Worm (Caenorhabditis elegans): Measurements from ENCODE around the gene Y46G5A.15.

Gene Y46G5A.15

DNA sequence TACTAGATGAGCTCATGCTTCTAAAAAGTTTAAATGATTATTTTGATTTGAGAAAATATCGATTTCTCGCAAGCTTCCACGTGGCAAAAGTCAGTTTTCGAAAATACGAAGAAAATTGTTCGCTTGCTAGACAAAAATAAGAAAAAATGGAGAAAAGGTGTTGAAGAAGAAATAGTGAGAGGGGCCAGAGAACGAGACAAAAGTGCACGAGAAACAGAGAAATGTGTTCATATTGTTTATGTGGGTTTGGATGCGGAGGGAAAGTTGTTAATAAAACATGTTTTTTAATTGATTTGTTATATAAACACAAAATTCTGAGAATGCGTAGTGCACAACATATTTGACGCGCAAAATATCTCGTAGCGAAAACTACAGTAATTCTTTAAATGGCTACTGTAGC is at the start of gene Y46G5A.15:
Y46G5A.15 (minus strand) TSS at position 26 of the 400 bp plus-strand sequence.
- TF ChIP-seq unc-62 (GFP tag; optimal IDR thresholded peaks at IDR 0.05) = no peak

DNA sequence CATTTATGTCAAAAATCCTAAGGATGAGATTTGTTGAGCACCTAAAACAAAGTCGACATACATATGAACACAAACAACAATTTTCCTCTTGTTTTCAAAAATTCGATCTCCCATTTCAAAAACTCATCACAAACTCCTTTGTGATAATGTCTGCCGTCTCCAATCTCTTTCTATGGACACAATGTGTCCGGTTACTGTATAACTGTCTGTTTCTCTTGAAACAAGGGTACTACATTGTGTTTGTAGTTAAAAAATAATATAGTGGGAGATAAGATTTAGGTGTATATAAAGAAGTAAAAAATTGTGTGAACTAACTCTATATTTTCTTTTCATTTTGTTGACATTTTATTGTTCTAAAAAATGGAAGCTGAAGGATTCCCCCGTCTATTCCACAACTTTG is 45.1 kb upstream of the Y46G5A.15 start, which contains the start of gene bcmo-1:
bcmo-1 (plus strand) TSS at position 330 of the 400 bp plus-strand sequence.
- no peak for TF ChIP-seq unc-62 (GFP tag; optimal IDR thresholded peaks at IDR 0.05)

DNA sequence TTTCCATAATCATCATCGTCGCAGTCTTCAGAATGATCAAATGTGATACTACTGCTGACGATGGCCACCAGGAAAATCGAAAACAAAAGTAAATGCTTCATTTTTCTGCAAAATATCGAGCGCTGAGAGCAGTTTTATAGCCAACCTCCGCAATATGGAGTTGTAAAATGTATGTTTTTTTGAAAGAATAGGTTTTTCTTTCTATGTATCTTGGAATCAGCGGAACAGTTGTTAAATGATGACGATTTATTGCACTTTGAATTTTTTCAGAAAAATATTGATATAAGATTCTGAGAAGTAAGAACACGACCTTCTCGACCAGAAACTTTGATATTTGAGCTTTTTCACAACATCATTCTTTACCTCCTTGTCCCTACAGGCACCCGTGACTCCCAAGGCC is 43.6 kb upstream of the Y46G5A.15 start, which contains the start of gene Y46G5A.23:
Y46G5A.23 (minus strand) TSS at position 101 of the 400 bp plus-strand sequence.
- no peak for TF ChIP-seq unc-62 (GFP tag; optimal IDR thresholded peaks at IDR 0.05)

DNA sequence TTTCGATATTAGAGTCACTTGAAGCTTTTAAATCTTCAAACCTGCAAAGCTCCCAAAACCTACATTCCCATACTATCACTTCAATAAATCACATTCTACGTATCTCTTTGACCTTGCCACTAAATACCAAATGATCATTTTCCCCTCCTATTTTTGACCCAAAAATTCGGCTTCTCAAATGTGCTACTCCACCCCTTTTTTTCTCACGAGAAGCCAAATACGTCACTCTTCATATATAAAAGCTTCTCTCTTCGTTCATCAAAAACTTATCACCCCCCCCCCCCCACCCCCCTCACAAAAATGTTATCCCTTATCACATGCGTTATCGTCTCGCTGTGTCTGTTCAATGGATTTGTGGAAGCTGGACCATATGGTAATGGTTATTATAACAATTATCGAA is 41.5 kb upstream of the Y46G5A.15 start, which contains the start of gene Y46G5A.38:
Y46G5A.38 (plus strand) TSS at position 301 of the 400 bp plus-strand sequence.
- no peak for TF ChIP-seq unc-62 (GFP tag; optimal IDR thresholded peaks at IDR 0.05)

DNA sequence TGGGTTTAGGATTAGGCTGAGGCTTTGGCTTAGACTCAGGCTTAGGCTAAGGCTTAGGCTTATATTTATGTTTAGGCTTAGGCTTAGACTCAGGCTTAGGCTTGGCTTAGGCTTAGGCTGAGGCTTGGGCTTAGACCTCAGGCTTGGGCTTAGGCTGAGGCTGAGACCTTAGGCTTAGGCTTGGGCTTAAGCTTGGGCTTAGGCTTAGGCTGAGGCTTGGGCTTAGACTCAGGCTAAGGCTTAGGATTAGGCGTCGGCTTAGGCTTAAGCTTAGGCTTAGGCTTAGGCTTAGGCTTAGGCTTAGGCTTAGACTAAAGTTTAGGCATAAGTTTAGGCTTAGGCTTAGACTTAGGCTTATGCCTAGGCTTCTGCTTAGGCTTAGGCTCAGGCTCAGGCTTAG is 39.2 kb upstream of the Y46G5A.15 start:
- no peak for TF ChIP-seq unc-62 (GFP tag; optimal IDR thresholded peaks at IDR 0.05)

DNA sequence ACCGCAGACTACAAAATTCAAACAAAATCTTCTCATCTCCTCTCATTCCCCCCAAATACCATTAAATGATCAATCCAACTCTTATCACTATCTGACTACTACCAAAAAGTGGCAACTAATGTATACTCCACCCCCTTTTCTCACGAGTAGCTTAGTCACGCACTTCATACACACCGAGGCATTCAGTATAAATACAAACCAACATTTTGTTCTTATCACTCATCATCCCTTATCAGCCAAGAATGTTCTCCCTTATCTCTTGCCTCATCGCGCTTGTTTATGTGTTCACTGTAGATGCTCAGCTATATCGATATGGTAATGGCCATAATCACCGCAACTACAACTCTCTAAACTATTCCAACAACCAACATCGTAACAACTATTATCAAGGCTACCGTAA is 38.2 kb upstream of the Y46G5A.15 start, which contains the start of gene Y46G5A.36:
Y46G5A.36 (plus strand) TSS at position 243 of the 400 bp plus-strand sequence.
- no peak for TF ChIP-seq unc-62 (GFP tag; optimal IDR thresholded peaks at IDR 0.05)

DNA sequence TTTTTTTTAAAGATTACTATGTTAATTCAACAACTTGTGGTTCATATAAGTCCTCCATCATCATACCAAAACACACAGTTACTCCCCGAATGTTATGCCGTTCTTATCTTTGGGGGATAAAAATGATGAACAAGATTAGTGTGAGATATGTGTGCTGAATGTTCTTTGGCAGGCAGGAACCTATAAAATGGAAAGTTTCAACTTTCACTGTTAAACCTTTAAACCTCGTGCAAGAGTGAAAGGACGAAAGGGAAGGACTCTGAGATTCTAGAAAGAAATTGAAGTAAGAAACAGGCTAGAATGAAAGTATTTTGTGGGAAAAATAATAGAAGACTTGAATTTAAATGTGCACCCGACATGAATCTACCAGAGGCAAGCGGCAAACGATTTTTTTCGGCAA is 34.8 kb upstream of the Y46G5A.15 start:
- TF ChIP-seq unc-62 (GFP tag; optimal IDR thresholded peaks at IDR 0.05) = no peak

DNA sequence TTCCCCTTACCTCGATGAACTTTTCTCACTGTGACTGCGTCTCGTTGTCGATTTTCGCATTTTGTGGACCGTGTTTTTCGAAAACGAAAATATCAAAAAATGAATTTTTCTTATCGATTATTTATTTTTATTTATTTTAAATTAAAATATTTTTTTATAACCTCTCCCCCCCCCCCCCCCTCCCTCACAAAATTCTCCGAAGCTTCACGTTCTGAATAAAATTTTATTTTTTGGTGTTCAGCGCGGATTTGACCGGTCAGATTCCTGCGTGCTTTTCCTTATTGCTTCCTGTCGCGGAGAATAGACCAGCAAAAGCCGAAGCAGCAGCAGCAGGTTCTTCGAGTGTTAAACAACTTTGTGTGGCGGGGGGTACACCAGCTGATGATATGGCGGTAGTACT is 33.3 kb upstream of the Y46G5A.15 start, which contains the start of gene Y46G5A.22:
Y46G5A.22 (minus strand) TSS at position 101 of the 400 bp plus-strand sequence.
- no peak for TF ChIP-seq unc-62 (GFP tag; optimal IDR thresholded peaks at IDR 0.05)

DNA sequence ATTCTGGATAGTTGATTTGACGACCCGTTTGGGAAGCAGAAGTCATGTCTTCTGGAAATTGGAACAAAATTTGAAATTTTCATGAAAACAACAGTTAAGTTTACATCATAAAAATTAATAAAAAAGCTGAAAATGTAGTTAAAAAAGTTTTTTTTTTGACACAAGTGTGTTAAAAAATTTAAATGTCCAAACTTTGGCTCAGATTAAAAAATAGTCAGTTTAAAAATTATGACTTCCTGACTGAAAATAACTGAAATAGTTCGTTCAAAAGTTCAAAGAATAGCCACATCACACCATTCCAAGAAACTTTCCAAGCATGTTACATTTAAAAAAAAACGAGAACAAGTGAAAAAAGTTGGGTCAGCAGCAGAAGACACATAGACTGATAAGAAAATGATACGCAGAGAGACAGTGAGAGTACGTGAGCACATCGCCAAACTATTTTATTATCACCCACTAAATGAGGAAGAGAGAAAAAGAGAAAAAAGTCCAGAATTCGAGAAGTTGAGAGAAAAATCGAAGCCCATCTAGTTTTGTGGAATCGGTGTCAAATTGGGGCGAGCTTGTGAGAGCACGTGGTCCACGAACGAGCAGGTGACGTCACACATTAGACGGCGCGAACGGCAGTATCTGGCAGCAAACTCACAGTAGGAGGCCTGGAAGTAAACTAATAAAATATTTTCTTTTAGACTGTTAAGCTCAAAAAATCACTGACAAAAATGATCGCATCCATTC is 31.4 kb upstream of the Y46G5A.15 start, which contains the start of gene acl-7:
acl-7 (minus strand) TSS at position 51 of the 735 bp plus-strand sequence.
- no peak for TF ChIP-seq unc-62 (GFP tag; optimal IDR thresholded peaks at IDR 0.05)

DNA sequence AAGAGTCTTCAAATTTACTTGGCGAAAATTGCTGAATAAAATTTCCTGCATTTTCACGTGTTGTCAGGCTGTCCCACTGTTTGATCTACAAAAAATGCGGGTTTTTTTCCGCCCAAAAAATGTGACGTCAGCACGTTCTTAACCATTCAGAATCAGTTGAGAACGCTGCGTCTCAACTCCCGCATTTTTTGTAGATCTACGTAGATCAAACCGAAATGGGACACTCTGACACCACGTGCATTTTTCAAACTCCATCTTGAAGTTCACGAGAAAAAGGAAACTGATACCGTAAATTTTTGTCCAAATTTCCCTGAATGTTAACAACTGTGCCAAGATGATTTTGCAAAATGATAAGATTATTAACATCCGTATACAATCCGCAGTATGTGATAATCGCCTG is 28.0 kb upstream of the Y46G5A.15 start:
- no peak for TF ChIP-seq unc-62 (GFP tag; optimal IDR thresholded peaks at IDR 0.05)

DNA sequence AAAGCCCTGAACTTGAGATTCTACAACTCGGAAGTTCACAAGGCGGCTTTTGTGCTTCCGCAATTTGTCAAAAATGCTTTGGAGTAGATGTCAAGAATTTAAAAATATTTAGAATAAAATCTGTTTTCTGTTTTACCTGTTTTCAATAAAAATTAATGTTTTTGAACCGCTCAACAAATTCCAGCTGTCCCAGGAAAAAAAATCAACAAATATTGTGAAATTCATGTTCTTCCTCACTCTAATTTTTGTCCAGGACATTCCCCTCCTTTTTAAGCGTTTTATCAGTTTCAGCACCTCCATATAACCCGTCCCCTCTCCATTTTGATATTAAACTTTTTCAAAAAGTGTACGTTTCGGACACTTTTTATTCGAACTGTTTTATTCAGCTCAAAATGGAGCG is 25.5 kb upstream of the Y46G5A.15 start, which contains the start of gene Y46G5A.20:
Y46G5A.20 (plus strand) TSS at position 301 of the 400 bp plus-strand sequence.
- no peak for TF ChIP-seq unc-62 (GFP tag; optimal IDR thresholded peaks at IDR 0.05)

DNA sequence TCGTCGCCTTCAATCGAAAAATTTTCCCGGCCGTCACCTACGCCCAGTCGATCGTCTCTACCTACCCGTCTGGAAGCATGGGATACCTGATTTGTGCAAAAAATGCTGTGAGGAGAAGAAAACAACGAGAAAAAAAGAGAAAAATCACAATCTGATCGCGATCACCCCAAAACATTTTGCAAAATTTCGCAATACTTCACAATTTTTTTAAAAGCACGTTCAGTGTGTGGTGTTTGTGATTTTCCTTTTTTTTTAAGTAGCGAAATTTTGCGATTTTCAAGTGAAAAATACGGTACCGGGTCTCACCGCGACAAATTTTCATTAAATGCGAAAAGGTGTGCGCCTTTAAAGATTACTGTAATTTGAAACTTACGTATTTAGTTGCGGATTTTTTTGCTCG is 24.5 kb upstream of the Y46G5A.15 start:
- TF ChIP-seq unc-62 (GFP tag; optimal IDR thresholded peaks at IDR 0.05) = no peak

DNA sequence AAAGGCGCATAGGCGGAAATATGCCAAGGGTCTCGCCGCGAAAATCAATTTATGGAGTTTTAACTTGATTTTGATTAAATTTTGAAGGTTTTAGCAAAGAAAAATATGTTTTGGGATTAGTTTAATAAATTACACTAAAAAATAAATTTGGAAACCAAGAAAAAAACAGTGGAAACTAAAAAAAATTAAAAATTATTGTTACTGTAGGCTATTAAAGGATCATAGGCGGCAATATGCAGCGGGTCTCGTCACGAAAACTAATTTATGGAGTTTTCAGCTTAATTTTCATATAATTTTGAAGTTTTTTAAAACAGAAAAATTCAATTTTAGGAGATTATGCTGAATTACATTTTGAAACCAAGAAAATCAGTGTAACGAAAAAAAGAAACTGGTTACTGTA is 23.5 kb upstream of the Y46G5A.15 start:
- TF ChIP-seq unc-62 (GFP tag; optimal IDR thresholded peaks at IDR 0.05) = no peak

DNA sequence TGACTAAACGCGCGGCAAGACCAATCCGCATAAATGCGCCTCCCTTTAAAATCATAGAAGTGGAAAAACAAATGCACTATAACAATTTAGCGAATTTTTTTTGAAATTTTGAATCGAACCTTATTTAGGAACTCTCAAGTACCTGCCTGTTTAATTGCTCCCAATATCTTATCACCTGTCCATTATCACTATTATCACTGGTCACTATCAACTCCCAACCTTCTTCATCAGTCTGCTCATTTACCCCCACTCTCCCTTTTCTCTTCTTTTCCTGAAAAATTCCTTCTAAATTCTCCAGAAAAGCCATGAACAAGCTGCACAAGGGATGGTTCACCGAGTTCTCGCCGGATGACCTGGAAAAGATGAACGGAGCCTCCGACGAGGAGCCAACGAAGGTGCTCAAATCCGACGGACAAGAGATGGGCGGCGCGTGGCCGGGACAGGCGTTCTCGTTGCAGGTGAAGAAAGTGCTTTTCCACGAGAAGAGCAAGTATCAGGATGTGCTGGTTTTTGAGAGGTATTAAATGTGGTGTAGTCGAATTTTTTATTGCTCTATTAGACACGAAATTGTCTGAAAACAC is 21.5 kb upstream of the Y46G5A.15 start, which contains the start of gene spds-1:
spds-1 (plus strand) TSS at position 298 of the 581 bp plus-strand sequence.
- no peak for TF ChIP-seq unc-62 (GFP tag; optimal IDR thresholded peaks at IDR 0.05)

DNA sequence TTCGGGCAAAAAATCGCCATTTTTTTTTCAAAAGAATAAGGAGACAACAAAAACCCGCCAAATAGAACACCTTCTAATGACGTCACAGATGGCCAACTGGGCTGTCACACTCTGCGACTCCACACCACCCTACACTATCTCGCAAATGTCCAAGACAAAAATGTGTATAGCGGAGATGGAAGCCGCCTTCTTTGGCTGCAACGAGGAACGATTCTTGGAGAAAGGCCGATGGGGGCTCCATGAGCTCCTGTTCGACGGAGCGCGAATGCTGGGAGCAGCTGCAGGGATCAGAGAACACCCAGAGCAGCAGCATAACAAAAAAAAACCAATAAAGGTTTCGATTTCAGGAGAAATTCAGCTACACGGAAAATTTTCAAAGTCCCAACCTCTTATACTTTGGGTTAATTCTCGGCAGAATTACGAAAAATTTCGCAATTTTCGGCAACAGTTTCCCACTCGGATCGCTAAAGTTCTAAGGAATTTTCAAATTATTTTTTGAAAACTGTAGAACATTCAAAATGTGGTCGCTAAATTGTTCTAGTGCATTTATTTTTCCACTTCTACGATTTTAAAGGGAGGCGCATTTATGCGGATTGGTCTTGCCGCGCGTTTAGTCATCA is 20.7 kb upstream of the Y46G5A.15 start:
- TF ChIP-seq unc-62 (GFP tag; optimal IDR thresholded peaks at IDR 0.05) = no peak

DNA sequence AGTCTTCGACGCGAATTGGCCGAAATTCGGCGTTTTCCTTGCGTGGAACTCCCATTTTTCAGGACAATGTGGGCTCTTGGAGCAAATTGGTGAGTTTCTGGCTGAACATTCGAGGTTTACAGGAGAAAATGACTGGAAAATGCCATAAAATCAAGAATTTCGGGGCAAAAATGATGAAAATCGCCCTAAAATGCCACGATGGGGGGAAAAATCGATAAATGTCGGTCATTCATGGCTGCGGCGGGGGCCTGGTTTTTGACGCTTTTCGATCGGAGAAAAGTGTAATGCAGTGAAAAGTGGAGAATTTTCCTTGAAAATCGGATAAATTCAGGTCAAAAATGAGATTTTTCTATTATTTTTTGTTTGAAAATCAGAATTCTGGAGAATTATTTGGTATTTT is 19.9 kb upstream of the Y46G5A.15 start, which contains the start of the genes Y46G5A.18 and Y46G5A.47:
Y46G5A.18 (minus strand) TSS at position 101 of the 400 bp plus-strand sequence.
Y46G5A.47 (minus strand) TSS at position 146 of the 400 bp plus-strand sequence.
- no peak for TF ChIP-seq unc-62 (GFP tag; optimal IDR thresholded peaks at IDR 0.05)
